Fruit fly (Drosophila melanogaster) whole organism, prepupa: ENCODE data around the gene CG7556.

ENCODE experiments used
- Blimp-1 ChIP-seq: fragments of 200-800 bp; sonication (Bioruptor generic); optimal IDR thresholded peaks from 3 replicates; lab custom pipeline; 2017; ENCODE audit warnings: missing biosample characterization, missing genetic modification characterization, mild to moderate bottlenecking, moderate library complexity, missing genetic modification reagents
- CG11294 ChIP-seq: fragments of 200-800 bp; sonication (Bioruptor generic); IDR thresholded peaks from 2 replicates; pipeline ENCODE4 v1.3.6; 2022; ENCODE audit warnings: missing biosample characterization, missing genetic modification characterization
- CG16779 ChIP-seq: fragments of 200-800 bp; sonication (Bioruptor generic); optimal IDR thresholded peaks from 3 replicates; lab custom pipeline; 2017; ENCODE audit warnings: missing biosample characterization, mild to moderate bottlenecking, missing genetic modification characterization
- CG6854 ChIP-seq: fragments of 200-800 bp; sonication (Bioruptor generic); optimal IDR thresholded peaks from 2 replicates; lab custom pipeline; 2017; ENCODE audit warnings: missing biosample characterization, mild to moderate bottlenecking, missing genetic modification characterization
- CG8319 ChIP-seq: fragments of 200-800 bp; sonication (Bioruptor generic); optimal IDR thresholded peaks from 3 replicates; lab custom pipeline; 2016; ENCODE audit warnings: missing biosample characterization, missing genetic modification characterization
- Ets96B ChIP-seq: fragments of 200-800 bp; optimal IDR thresholded peaks from 2 replicates; lab custom pipeline; 2019; ENCODE audit warnings: missing biosample characterization, mild to moderate bottlenecking, missing genetic modification characterization, moderate library complexity
- Hr39 ChIP-seq: fragments of 200-800 bp; sonication (Bioruptor generic); optimal IDR thresholded peaks from 2 replicates; lab custom pipeline; 2016; ENCODE audit warnings: missing biosample characterization, missing genetic modification characterization
- spab ChIP-seq: fragments of 200-800 bp; sonication (Bioruptor generic); optimal IDR thresholded peaks from 2 replicates; lab custom pipeline; 2017; ENCODE audit warnings: missing biosample characterization, mild to moderate bottlenecking, missing genetic modification characterization, missing genetic modification reagents

- TF ChIP-seq Hr39 (GFP tag; lab: Kevin White, UChicago) (no peak), CG16779 (tag; lab: Kevin White, UChicago) (no peak), CG8319 (GFP tag; lab: Kevin White, UChicago) (no peak), Blimp-1 (no peak), spab (no peak), Ets96B (tag; lab: Kevin White, UChicago) (no peak), CG11294 (GFP tag; lab: Robert Waterston, UW) (no peak), CG6854 (GFP tag; lab: Kevin White, UChicago) (peak; percentile 17)
These were observed 28.4 kb upstream of the CG7556 start, which contains the start of gene Ulp1 for dm6 chrX:19208014-19208413.
